Fruit fly (Drosophila melanogaster): ENCODE measurements around the gene mud.

The mud gene

dm6 chrX:14214505-14215449 lies 32.8 kb upstream of the mud start (continued):
- peak; percentile 47 for TF ChIP-seq CG17385 (GFP tag; optimal IDR thresholded peaks at IDR 0.05)
- no peak for TF ChIP-seq CG3995 (GFP tag; optimal IDR thresholded peaks at IDR 0.05)
- TF ChIP-seq nau (GFP tag; optimal IDR thresholded peaks at IDR 0.05): no peak
- TF ChIP-seq toy (GFP tag; IDR thresholded peaks at IDR 0.05): no peak
- TF ChIP-seq Ptx1 (GFP tag; IDR thresholded peaks at IDR 0.05): peak; percentile 48; the same call in 1 of the 2 replicates
- peak; percentile 52 for TF ChIP-seq fd3F (GFP tag; optimal IDR thresholded peaks at IDR 0.05)
- peak; percentile 43; the same call in 1 of the 3 replicates for TF ChIP-seq CG34422 (GFP tag; IDR thresholded peaks at IDR 0.05)
- TF ChIP-seq D19A (tag; optimal IDR thresholded peaks at IDR 0.05): peak; percentile 30
- no peak for TF ChIP-seq zfh2 (GFP tag; optimal IDR thresholded peaks at IDR 0.05)
- TF ChIP-seq fd64A (GFP tag; optimal IDR thresholded peaks at IDR 0.05): no peak
- no peak for TF ChIP-seq stwl (tag; optimal IDR thresholded peaks at IDR 0.05)
- TF ChIP-seq Hey (tag; optimal IDR thresholded peaks at IDR 0.05): no peak
- no peak for TF ChIP-seq pho (GFP tag; optimal IDR thresholded peaks at IDR 0.05)
- peak; percentile 28 for TF ChIP-seq org-1 (GFP tag; optimal IDR thresholded peaks at IDR 0.05)
- TF ChIP-seq sisA (GFP tag; IDR thresholded peaks at IDR 0.05): peak; percentile 48; the same call in 1 of the 2 replicates
- no peak for TF ChIP-seq Poxn (GFP tag; IDR thresholded peaks at IDR 0.05)
- 0 out of 2 replicates have a peak, but pooled peaks have one; percentile 31 for TF ChIP-seq stc (GFP tag; IDR thresholded peaks at IDR 0.05)
- TF ChIP-seq Oaz (GFP tag; IDR thresholded peaks at IDR 0.05): no peak
- no peak for TF ChIP-seq luna (GFP tag; optimal IDR thresholded peaks at IDR 0.05)
- TF ChIP-seq cwo (GFP tag; optimal IDR thresholded peaks at IDR 0.05): peak; percentile 45
- TF ChIP-seq Bgb (GFP tag; IDR thresholded peaks at IDR 0.05; ENCODE audit: partially characterized antibody): no peak
- no peak for TF ChIP-seq ab (GFP tag; optimal IDR thresholded peaks at IDR 0.05)
- no peak for TF ChIP-seq HmgD (GFP tag; optimal IDR thresholded peaks at IDR 0.05)
- TF ChIP-seq pnt (GFP tag; optimal IDR thresholded peaks at IDR 0.05): no peak
- TF ChIP-seq CG11085 (GFP tag; IDR thresholded peaks at IDR 0.05): no peak
- no peak for TF ChIP-seq Side (GFP tag; optimal IDR thresholded peaks at IDR 0.05)
- TF ChIP-seq sob (GFP tag; IDR thresholded peaks at IDR 0.05): 0 out of 2 replicates have a peak, but pooled peaks have one; percentile 18
- no peak for TF ChIP-seq CG8089 (GFP tag; optimal IDR thresholded peaks at IDR 0.05)
- no peak for TF ChIP-seq hbn (GFP tag; IDR thresholded peaks at IDR 0.05; ENCODE audit: partially characterized antibody)
- TF ChIP-seq HmgZ (tag; optimal IDR thresholded peaks at IDR 0.05): no peak
- TF ChIP-seq bcd (GFP tag; optimal IDR thresholded peaks at IDR 0.05): peak; percentile 54
- TF ChIP-seq CG15269 (tag; optimal IDR thresholded peaks at IDR 0.05): peak; percentile 62
- TF ChIP-seq Rfx (GFP tag; IDR thresholded peaks at IDR 0.05): peak; percentile 66
- TF ChIP-seq CG9817 (tag; optimal IDR thresholded peaks at IDR 0.05): peak; percentile 56
- TF ChIP-seq crol (GFP tag; IDR thresholded peaks at IDR 0.05): peak; percentile 73
- peak; percentile 17 for TF ChIP-seq CG7556 (GFP tag; optimal IDR thresholded peaks at IDR 0.05)
- no peak for TF ChIP-seq CG7271 (tag; optimal IDR thresholded peaks at IDR 0.05)
- TF ChIP-seq ken (GFP tag; IDR thresholded peaks at IDR 0.05): no peak
- TF ChIP-seq Tbp (GFP tag; optimal IDR thresholded peaks at IDR 0.05): no peak
- peak; percentile 42 for TF ChIP-seq CG1233 (GFP tag; optimal IDR thresholded peaks at IDR 0.05)
- TF ChIP-seq CG3163 (GFP tag; optimal IDR thresholded peaks at IDR 0.05): no peak
- no peak for TF ChIP-seq Lpt (GFP tag; optimal IDR thresholded peaks at IDR 0.05)
- no peak for TF ChIP-seq CG13123 (GFP tag; optimal IDR thresholded peaks at IDR 0.05)
- peak; percentile 69 for TF ChIP-seq dysf (GFP tag; IDR thresholded peaks at IDR 0.05)
- TF ChIP-seq CG7786 (GFP tag; optimal IDR thresholded peaks at IDR 0.05): no peak
- no peak for TF ChIP-seq CG43689 (GFP tag; IDR thresholded peaks at IDR 0.05)
- peak; percentile 57 for TF ChIP-seq Meics (GFP tag; optimal IDR thresholded peaks at IDR 0.05)
- peak; percentile 21 for TF ChIP-seq CG8388 (GFP tag; optimal IDR thresholded peaks at IDR 0.05)
- no peak for TF ChIP-seq NK7.1 (GFP tag; optimal IDR thresholded peaks at IDR 0.05)

All from whole organism, embryonic.